Worm (Caenorhabditis elegans) whole organism, L4 larva: ENCODE measurements around the gene nhr-192.

ENCODE experiments used
- D1046.2 ChIP-seq: fragments of 200-800 bp; sonication (Bioruptor generic); IDR thresholded peaks from 2 replicates; pipeline ENCODE4 v1.3.6; 2022; ENCODE audit warnings: missing genetic modification characterization, missing compliant biosample characterization
- F44E2.7 ChIP-seq: fragments of 200-800 bp; sonication (Bioruptor generic); IDR thresholded peaks from 2 replicates; pipeline ENCODE4 v2.1.2; 2022; ENCODE audit warnings: missing genetic modification characterization, missing compliant biosample characterization
- R02D3.7 ChIP-seq: fragments of 150-350 bp; sonication (generic microtip); optimal IDR thresholded peaks from 3 replicates; lab custom pipeline; 2014; ENCODE audit warnings: missing biosample characterization, missing genetic modification characterization
- T20F7.1 ChIP-seq: fragments of 200-800 bp; sonication (Bioruptor generic); optimal IDR thresholded peaks from 2 replicates; lab custom pipeline; 2018; ENCODE audit warnings: mild to moderate bottlenecking, missing genetic modification characterization, missing compliant biosample characterization
- Y75B8A.6 ChIP-seq: fragments of 200-800 bp; sonication (Bioruptor generic); IDR thresholded peaks from 2 replicates; pipeline ENCODE4 v1.3.6; 2022; ENCODE audit warnings: missing genetic modification reagents, missing genetic modification characterization, missing compliant biosample characterization
- aha-1 ChIP-seq: fragments of 150-350 bp; peaks from one replicate; lab custom pipeline; 2014; ENCODE audit warnings: missing biosample characterization, missing genetic modification characterization
- arid-1 ChIP-seq: fragments of 200-800 bp; sonication (Bioruptor generic); conservative IDR thresholded peaks from 2 replicates; pipeline ENCODE4 v1.3.6; 2022; ENCODE audit warnings: missing genetic modification reagents, missing genetic modification characterization, missing compliant biosample characterization
- ceh-32 ChIP-seq: sonication (generic microtip); optimal IDR thresholded peaks from 2 replicates; lab custom pipeline; 2016; ENCODE audit warnings: mild to moderate bottlenecking, missing genetic modification characterization, missing compliant biosample characterization; ENCODE audit not compliant: poor library complexity
- ceh-44 ChIP-seq: fragments of 200-800 bp; sonication (Bioruptor generic); IDR thresholded peaks from 2 replicates; pipeline ENCODE4 v1.3.6; 2022; ENCODE audit warnings: missing genetic modification reagents, missing genetic modification characterization, missing compliant biosample characterization
- ceh-82 ChIP-seq: sonication (generic microtip); optimal IDR thresholded peaks from 2 replicates; lab custom pipeline; 2017; ENCODE audit warnings: missing biosample characterization, missing genetic modification characterization
- ctbp-1 ChIP-seq: fragments of 200-800 bp; sonication (Bioruptor generic); IDR thresholded peaks from 2 replicates; pipeline ENCODE4 v1.3.6; 2022; ENCODE audit warnings: missing genetic modification reagents, missing genetic modification characterization, missing compliant biosample characterization
- daf-19 ChIP-seq: fragments of 200-800 bp; sonication (Bioruptor generic); conservative IDR thresholded peaks from 2 replicates; pipeline ENCODE4 v1.3.6; 2022; ENCODE audit warnings: missing genetic modification characterization, missing compliant biosample characterization
- daf-8 ChIP-seq: fragments of 200-800 bp; sonication (Bioruptor generic); IDR thresholded peaks from 2 replicates; pipeline ENCODE4 v1.3.6; 2022; ENCODE audit warnings: missing genetic modification characterization, missing compliant biosample characterization
- dmd-9 ChIP-seq: fragments of 200-800 bp; sonication (Bioruptor generic); IDR thresholded peaks from 2 replicates; pipeline ENCODE4 v1.3.6; 2022; ENCODE audit warnings: missing genetic modification reagents, missing genetic modification characterization, missing compliant biosample characterization
- dpl-1 ChIP-seq: fragments of 150-350 bp; optimal IDR thresholded peaks from 2 replicates; lab custom pipeline; 2014; ENCODE audit warnings: missing biosample characterization, missing genetic modification reagents, missing genetic modification characterization
- dve-1 ChIP-seq: sonication (generic microtip); optimal IDR thresholded peaks from 2 replicates; lab custom pipeline; 2017; ENCODE audit warnings: antibody characterized with exemption, mild to moderate bottlenecking, missing genetic modification characterization, missing compliant biosample characterization; ENCODE audit not compliant: insufficient read depth
- egl-27 ChIP-seq: sonication (generic microtip); optimal IDR thresholded peaks from 3 replicates; lab custom pipeline; 2017; ENCODE audit warnings: missing biosample characterization, missing genetic modification reagents, missing genetic modification characterization
- egl-43 ChIP-seq: fragments of 200-800 bp; sonication (Bioruptor generic); IDR thresholded peaks from 2 replicates; pipeline ENCODE4 v1.3.6; 2022; ENCODE audit warnings: missing genetic modification reagents, missing genetic modification characterization, missing compliant biosample characterization
- hif-1 ChIP-seq, 2 experiments: sonication (generic microtip); optimal IDR thresholded peaks; 2 replicates each; lab custom pipeline; 2016 to 2017; ENCODE audit warnings: missing compliant biosample characterization in 2 of 2, missing genetic modification characterization in 2 of 2, missing genetic modification reagents in 2 of 2, missing genotype in 2 of 2, mild to moderate bottlenecking in 1 of 2
- jun-1 ChIP-seq: fragments of 150-350 bp; optimal IDR thresholded peaks from 2 replicates; lab custom pipeline; 2014; ENCODE audit warnings: missing biosample characterization, missing genetic modification reagents, missing genetic modification characterization
- lin-1 ChIP-seq: fragments of 200-800 bp; sonication (Bioruptor generic); IDR thresholded peaks from 2 replicates; pipeline ENCODE4 v1.3.6; 2022; ENCODE audit warnings: missing genetic modification reagents, missing genetic modification characterization, missing compliant biosample characterization
- lin-13 ChIP-seq: fragments of 150-350 bp; optimal IDR thresholded peaks from 2 replicates; lab custom pipeline; 2014; ENCODE audit warnings: missing biosample characterization, missing genetic modification reagents, missing genetic modification characterization
- lin-29 ChIP-seq: fragments of 200-800 bp; sonication (Bioruptor generic); IDR thresholded peaks from 2 replicates; pipeline ENCODE4 v1.3.6; 2022; ENCODE audit warnings: missing genetic modification reagents, missing genetic modification characterization, missing compliant biosample characterization
- lin-38 ChIP-seq: fragments of 200-800 bp; sonication (Bioruptor generic); IDR thresholded peaks from 2 replicates; pipeline ENCODE4 v1.3.6; 2022; ENCODE audit warnings: missing genetic modification reagents, missing genetic modification characterization, missing compliant biosample characterization
- lin-39 ChIP-seq: fragments of 150-350 bp; optimal IDR thresholded peaks from 2 replicates; lab custom pipeline; 2014; ENCODE audit warnings: missing biosample characterization, missing genetic modification reagents, missing genetic modification characterization
- lir-3 ChIP-seq: sonication (generic microtip); optimal IDR thresholded peaks from 2 replicates; lab custom pipeline; 2016; ENCODE audit warnings: mild to moderate bottlenecking, missing genetic modification characterization, missing compliant biosample characterization
- madf-9 ChIP-seq: fragments of 200-800 bp; sonication (Bioruptor generic); conservative IDR thresholded peaks from 2 replicates; pipeline ENCODE4 v1.3.6; 2022; ENCODE audit warnings: missing genetic modification reagents, missing genetic modification characterization, missing compliant biosample characterization
- mdl-1 ChIP-seq, 2 experiments: fragments of 150-350 bp in 1 of 2; sonication (generic microtip) in 1 of 2; optimal IDR thresholded peaks; 2 replicates each; lab custom pipeline; 2014 to 2017; ENCODE audit warnings: missing biosample characterization in 2 of 2, missing genetic modification characterization in 2 of 2
- mdt-29 ChIP-seq: fragments of 200-800 bp; sonication (Bioruptor generic); IDR thresholded peaks from 2 replicates; pipeline ENCODE4 v1.3.6; 2022; ENCODE audit warnings: missing genetic modification reagents, missing genetic modification characterization, missing compliant biosample characterization
- nhr-11 ChIP-seq: fragments of 150-350 bp; optimal IDR thresholded peaks from 2 replicates; lab custom pipeline; 2014; ENCODE audit warnings: missing biosample characterization, missing genetic modification characterization
- nhr-111 ChIP-seq: fragments of 200-800 bp; sonication (Bioruptor generic); optimal IDR thresholded peaks from 2 replicates; lab custom pipeline; 2018; ENCODE audit warnings: mild to moderate bottlenecking, missing genetic modification characterization, missing compliant biosample characterization
- nhr-25 ChIP-seq: sonication (generic microtip); optimal IDR thresholded peaks from 2 replicates; lab custom pipeline; 2017; ENCODE audit warnings: missing genetic modification characterization, mild to moderate bottlenecking, missing compliant biosample characterization, antibody characterized with exemption, moderate library complexity, borderline replicate concordance; ENCODE audit not compliant: insufficient read depth
- nhr-42 ChIP-seq: fragments of 200-800 bp; sonication (Bioruptor generic); IDR thresholded peaks from 2 replicates; pipeline ENCODE4 v1.3.6; 2022; ENCODE audit warnings: missing genetic modification characterization, missing compliant biosample characterization
- nhr-48 ChIP-seq: sonication (generic microtip); optimal IDR thresholded peaks from 2 replicates; lab custom pipeline; 2016; ENCODE audit warnings: mild to moderate bottlenecking, missing genetic modification characterization, missing compliant biosample characterization
- nhr-6 ChIP-seq: fragments of 150-350 bp; optimal IDR thresholded peaks from 2 replicates; lab custom pipeline; 2014; ENCODE audit warnings: missing biosample characterization, missing genetic modification characterization
- nhr-76 ChIP-seq: fragments of 150-350 bp; optimal IDR thresholded peaks from 2 replicates; lab custom pipeline; 2014; ENCODE audit warnings: missing biosample characterization, missing genetic modification characterization
- pha-4 ChIP-seq, 2 experiments: fragments of 150-350 bp in 1 of 2; fragments of 200-800 bp in 1 of 2; sonication (Bioruptor generic) in 1 of 2; IDR thresholded peaks in 1 of 2; optimal IDR thresholded peaks in 1 of 2; 2 replicates each; pipeline versions ENCODE4 v1.3.6 to Lab custom; 2014 to 2022; ENCODE audit warnings: missing genetic modification characterization in 2 of 2, missing genetic modification reagents in 2 of 2, missing biosample characterization in 1 of 2, missing compliant biosample characterization in 1 of 2
- php-3 ChIP-seq: fragments of 200-800 bp; sonication (Bioruptor generic); IDR thresholded peaks from 2 replicates; pipeline ENCODE4 v1.3.6; 2022; ENCODE audit warnings: missing genetic modification reagents, missing genetic modification characterization, missing compliant biosample characterization
- rbr-2 ChIP-seq: sonication (generic microtip); optimal IDR thresholded peaks from 2 replicates; lab custom pipeline; 2016; ENCODE audit warnings: missing genotype, missing genetic modification characterization, missing compliant biosample characterization
- spr-3 ChIP-seq: fragments of 200-800 bp; sonication (Bioruptor generic); optimal IDR thresholded peaks from 2 replicates; lab custom pipeline; 2018; ENCODE audit warnings: mild to moderate bottlenecking, missing genetic modification characterization, missing compliant biosample characterization
- tag-97 ChIP-seq: fragments of 200-800 bp; sonication (Bioruptor generic); IDR thresholded peaks from 2 replicates; pipeline ENCODE4 v1.3.6; 2022; ENCODE audit warnings: missing genetic modification characterization, missing compliant biosample characterization
- unc-39 ChIP-seq: sonication (generic microtip); optimal IDR thresholded peaks from 2 replicates; lab custom pipeline; 2017; ENCODE audit warnings: missing biosample characterization, missing genetic modification characterization
- unc-62 ChIP-seq, 3 experiments: fragments of 150-350 bp in 1 of 3; sonication (generic microtip); optimal IDR thresholded peaks in 2 of 3; peaks in 1 of 3; 1 replicate in 1 of 3; 2 replicates in 2 of 3; lab custom pipeline; 2014 to 2017; ENCODE audit warnings: missing biosample characterization in 3 of 3, missing genetic modification characterization in 3 of 3, missing genetic modification reagents in 3 of 3, missing genotype in 1 of 3
- zag-1 ChIP-seq: fragments of 150-350 bp; optimal IDR thresholded peaks from 2 replicates; lab custom pipeline; 2014; ENCODE audit warnings: missing biosample characterization, missing genetic modification characterization
- zfp-3 ChIP-seq: fragments of 200-800 bp; sonication (Bioruptor generic); conservative IDR thresholded peaks from 2 replicates; pipeline ENCODE4 v1.3.6; 2022; ENCODE audit warnings: missing genetic modification reagents, missing genetic modification characterization, missing compliant biosample characterization
- zip-11 ChIP-seq: fragments of 200-800 bp; sonication (Bioruptor generic); IDR thresholded peaks from 2 replicates; pipeline ENCODE4 v1.3.6; 2022; ENCODE audit warnings: missing genetic modification characterization, missing compliant biosample characterization

Gene nhr-192

ce11 chrV:10105412-10105811 lies 35.0 kb upstream of the nhr-192 start, which contains the start of gene C08B6.2:
TSS of gene C08B6.2 (plus strand) at chrV:10105712.
- no peak for TF ChIP-seq lir-3 (tag; lab: Kevin White, UChicago)
- no peak for TF ChIP-seq nhr-11 (tag; lab: Kevin White, UChicago)
- TF ChIP-seq nhr-6 (tag; lab: Kevin White, UChicago): no peak
- no peak for TF ChIP-seq pha-4 (GFP tag; IDR thresholded peaks at IDR 0.05; lab: Robert Waterston, UW)
- TF ChIP-seq pha-4 (tag; optimal IDR thresholded peaks at IDR 0.05; lab: Kevin White, UChicago): no peak
- TF ChIP-seq aha-1 (tag; lab: Kevin White, UChicago): peak; percentile 44
- no peak for TF ChIP-seq rbr-2 (tag; lab: Kevin White, UChicago)
- TF ChIP-seq Y75B8A.6 (GFP tag; lab: Robert Waterston, UW): no peak
- TF ChIP-seq hif-1 (tag; optimal IDR thresholded peaks at IDR 0.05; lab: Kevin White, UChicago): no peak
- TF ChIP-seq, all 104 proteins: peak for 1

DNA sequence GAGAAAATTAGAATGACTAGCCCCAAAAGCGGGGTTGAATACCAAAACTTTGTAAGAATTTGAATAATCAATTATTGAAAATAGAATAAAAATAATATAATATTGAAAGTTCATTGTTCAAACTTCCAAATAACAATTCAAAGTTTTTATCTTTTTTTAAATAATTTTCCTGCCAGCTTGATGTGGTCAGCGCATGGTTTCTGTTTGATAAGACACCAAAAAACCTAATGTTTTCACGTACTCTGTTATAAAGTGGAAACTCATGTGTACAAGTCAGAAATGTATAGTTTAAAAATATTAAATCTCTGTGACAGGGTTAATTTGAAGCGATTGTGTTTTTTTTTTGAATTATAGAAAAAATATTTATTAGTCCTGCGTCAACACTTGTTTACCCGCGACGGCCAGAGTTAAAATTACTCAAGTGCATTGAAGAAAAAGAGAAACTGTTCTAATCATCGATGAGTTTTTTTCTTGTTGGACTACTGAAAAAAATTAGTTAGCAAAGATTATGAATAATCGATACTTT lies 34.4 kb upstream of the nhr-192 start, which contains the start of gene ugt-17:
Gene ugt-17 (minus strand): TSS at position 180 of the 526 bp plus-strand sequence.
- no peak for TF ChIP-seq nhr-111 (GFP tag; lab: Kevin White, UChicago)
- no peak for TF ChIP-seq T20F7.1 (GFP tag; lab: Kevin White, UChicago)
- no peak for TF ChIP-seq nhr-11 (tag; lab: Kevin White, UChicago)
- no peak for TF ChIP-seq pha-4 (GFP tag; IDR thresholded peaks at IDR 0.05; lab: Robert Waterston, UW)
- TF ChIP-seq pha-4 (tag; optimal IDR thresholded peaks at IDR 0.05; lab: Kevin White, UChicago): no peak
- no peak for TF ChIP-seq jun-1 (tag; lab: Kevin White, UChicago)
- TF ChIP-seq dmd-9 (GFP tag; lab: Robert Waterston, UW): no peak
- no peak for TF ChIP-seq unc-39
- no peak for TF ChIP-seq daf-19 (GFP tag; lab: Robert Waterston, UW)
- no peak for TF ChIP-seq ceh-44 (GFP tag; lab: Robert Waterston, UW)
- no peak for TF ChIP-seq nhr-42 (GFP tag; lab: Robert Waterston, UW)
- TF ChIP-seq egl-27 (tag; lab: Kevin White, UChicago): no peak
- TF ChIP-seq hif-1 (tag; optimal IDR thresholded peaks at IDR 0.05; lab: Kevin White, UChicago): no peak
- no peak for TF ChIP-seq dpl-1 (GFP tag; lab: Kevin White, UChicago)
- TF ChIP-seq nhr-48 (tag; lab: Kevin White, UChicago): no peak
- TF ChIP-seq madf-9 (GFP tag; lab: Robert Waterston, UW): no peak
- TF ChIP-seq lin-39: no peak
- no peak for TF ChIP-seq lin-13 (GFP tag; lab: Kevin White, UChicago)
- TF ChIP-seq Y75B8A.6 (GFP tag; lab: Robert Waterston, UW): no peak
- TF ChIP-seq ceh-32: no peak
- no peak for TF ChIP-seq lin-29
- no peak for TF ChIP-seq lin-1 (GFP tag; lab: Robert Waterston, UW)
- TF ChIP-seq R02D3.7: no peak
- TF ChIP-seq zag-1 (tag; lab: Kevin White, UChicago): no peak
- no peak for TF ChIP-seq mdt-29 (GFP tag; lab: Robert Waterston, UW)
- TF ChIP-seq nhr-6 (tag; lab: Kevin White, UChicago): no peak
- TF ChIP-seq lir-3 (tag; lab: Kevin White, UChicago): no peak
- TF ChIP-seq D1046.2 (GFP tag; lab: Robert Waterston, UW): no peak
- no peak for TF ChIP-seq arid-1 (GFP tag; lab: Robert Waterston, UW)
- TF ChIP-seq dve-1 (tag; lab: Kevin White, UChicago): peak; percentile 70
- no peak for TF ChIP-seq nhr-25 (tag; lab: Kevin White, UChicago)
- no peak for TF ChIP-seq F44E2.7
- TF ChIP-seq ctbp-1 (GFP tag; lab: Robert Waterston, UW): no peak
- no peak for TF ChIP-seq daf-8 (GFP tag; lab: Robert Waterston, UW)
- no peak for TF ChIP-seq lin-38 (GFP tag; lab: Robert Waterston, UW)
- no peak for TF ChIP-seq nhr-76 (tag; lab: Kevin White, UChicago)
- no peak for TF ChIP-seq aha-1 (tag; lab: Kevin White, UChicago)
- peak; percentile 60; the same call in 1 of the 2 replicates for TF ChIP-seq php-3
- TF ChIP-seq unc-62 (GFP tag; optimal IDR thresholded peaks at IDR 0.05 in 1 of 2; lab: Kevin White, UChicago): no peak
- no peak for TF ChIP-seq unc-62 (tag; optimal IDR thresholded peaks at IDR 0.05; lab: Kevin White, UChicago)
- TF ChIP-seq tag-97 (GFP tag; lab: Robert Waterston, UW): no peak
- no peak for TF ChIP-seq zfp-3 (GFP tag; lab: Robert Waterston, UW)
- no peak for TF ChIP-seq egl-43 (GFP tag; lab: Robert Waterston, UW)
- TF ChIP-seq ceh-82 (tag; lab: Kevin White, UChicago): no peak
- no peak for TF ChIP-seq zip-11 (GFP tag; lab: Robert Waterston, UW)
- TF ChIP-seq mdl-1 (tag; optimal IDR thresholded peaks at IDR 0.05; lab: Kevin White, UChicago): no peak
- no peak for TF ChIP-seq spr-3
